Worm (Caenorhabditis elegans) whole organism, L1 larva: Measurements from ENCODE around the gene F55A4.13.

Experiments
- C34B4.2 ChIP-seq: sonication (generic microtip); optimal IDR thresholded peaks from 2 replicates; lab custom pipeline; 2017; ENCODE audit warnings: mild to moderate bottlenecking, missing genetic modification characterization, missing compliant biosample characterization
- F16B12.6 ChIP-seq: fragments of 150-350 bp; optimal IDR thresholded peaks from 2 replicates; lab custom pipeline; 2014; ENCODE audit warnings: missing biosample characterization, missing genetic modification characterization
- aha-1 ChIP-seq: fragments of 150-350 bp; optimal IDR thresholded peaks from 2 replicates; lab custom pipeline; 2014; ENCODE audit warnings: missing biosample characterization, missing genetic modification characterization
- alr-1 ChIP-seq: fragments of 200-800 bp; sonication (Bioruptor generic); optimal IDR thresholded peaks from 2 replicates; lab custom pipeline; 2018; ENCODE audit warnings: borderline replicate concordance, mild to moderate bottlenecking, missing genetic modification characterization, missing compliant biosample characterization
- ama-1 ChIP-seq: fragments of 150-350 bp; optimal IDR thresholded peaks from 2 replicates; lab custom pipeline; 2014
- ceh-63 ChIP-seq: fragments of 200-800 bp; sonication (Bioruptor generic); optimal IDR thresholded peaks from 2 replicates; lab custom pipeline; 2018; ENCODE audit warnings: mild to moderate bottlenecking, missing genetic modification characterization, missing compliant biosample characterization
- ceh-8 ChIP-seq: fragments of 200-800 bp; sonication (Bioruptor generic); optimal IDR thresholded peaks from 2 replicates; lab custom pipeline; 2018; ENCODE audit warnings: mild to moderate bottlenecking, missing genetic modification characterization, moderate library complexity, missing compliant biosample characterization
- ceh-82 ChIP-seq, 3 experiments: fragments of 150-350 bp in 1 of 3; sonication (generic microtip) in 2 of 3; optimal IDR thresholded peaks; 2 replicates each; lab custom pipeline; 2014 to 2017; ENCODE audit warnings: missing biosample characterization in 3 of 3, missing genetic modification characterization in 3 of 3
- efl-3 ChIP-seq: fragments of 200-800 bp; sonication (Bioruptor generic); optimal IDR thresholded peaks from 2 replicates; lab custom pipeline; 2018; ENCODE audit warnings: mild to moderate bottlenecking, missing genetic modification characterization, missing compliant biosample characterization
- egl-13 ChIP-seq: sonication (generic microtip); optimal IDR thresholded peaks from 2 replicates; lab custom pipeline; 2016; ENCODE audit warnings: missing genotype, missing genetic modification reagents, missing genetic modification characterization, missing compliant biosample characterization
- elt-2 ChIP-seq: sonication (generic microtip); optimal IDR thresholded peaks from 2 replicates; lab custom pipeline; 2016; ENCODE audit warnings: missing genetic modification characterization, mild to moderate bottlenecking, inconsistent platforms, missing compliant biosample characterization, missing genetic modification reagents
- ets-5 ChIP-seq: fragments of 200-800 bp; sonication (Bioruptor generic); IDR thresholded peaks from 2 replicates; pipeline ENCODE4 v1.3.6; 2022; ENCODE audit warnings: missing genetic modification characterization, missing compliant biosample characterization
- fkh-10 ChIP-seq: sonication (generic microtip); optimal IDR thresholded peaks from 2 replicates; lab custom pipeline; 2017; ENCODE audit warnings: missing biosample characterization, missing genetic modification reagents, missing genetic modification characterization
- grh-1 ChIP-seq: fragments of 200-800 bp; sonication (Bioruptor generic); IDR thresholded peaks from 2 replicates; pipeline ENCODE4 v1.3.6; 2022; ENCODE audit warnings: missing genetic modification reagents, missing genetic modification characterization, missing compliant biosample characterization
- hlh-17 ChIP-seq: fragments of 200-800 bp; sonication (Bioruptor generic); optimal IDR thresholded peaks from 2 replicates; lab custom pipeline; 2018; ENCODE audit warnings: missing genetic modification characterization, mild to moderate bottlenecking, missing compliant biosample characterization, moderate library complexity, borderline replicate concordance
- hpl-2 ChIP-seq: fragments of 150-350 bp; optimal IDR thresholded peaks from 2 replicates; lab custom pipeline; 2014; ENCODE audit warnings: missing biosample characterization, missing genetic modification reagents, missing genetic modification characterization
- irx-1 ChIP-seq: sonication (generic microtip); optimal IDR thresholded peaks from 2 replicates; lab custom pipeline; 2016; ENCODE audit warnings: missing genetic modification characterization, missing compliant biosample characterization
- lin-15B ChIP-seq: fragments of 150-350 bp; sonication (generic microtip); optimal IDR thresholded peaks from 3 replicates; lab custom pipeline; 2014; ENCODE audit warnings: missing biosample characterization, missing genetic modification characterization
- lsy-2 ChIP-seq, 2 experiments: fragments of 150-350 bp; optimal IDR thresholded peaks; 2 replicates each; lab custom pipeline; 2014; ENCODE audit warnings: missing biosample characterization in 2 of 2, missing genetic modification characterization in 2 of 2
- mef-2 ChIP-seq: fragments of 150-350 bp; optimal IDR thresholded peaks from 2 replicates; lab custom pipeline; 2014; ENCODE audit warnings: missing biosample characterization, missing genetic modification characterization
- mep-1 ChIP-seq: fragments of 150-350 bp; optimal IDR thresholded peaks from 2 replicates; lab custom pipeline; 2014; ENCODE audit warnings: missing biosample characterization, missing genetic modification characterization
- nhr-19 ChIP-seq: fragments of 200-800 bp; sonication (Bioruptor generic); conservative IDR thresholded peaks from 2 replicates; pipeline ENCODE4 v1.3.6; 2022; ENCODE audit warnings: missing genetic modification characterization, missing compliant biosample characterization
- nhr-47 ChIP-seq: sonication (generic microtip); optimal IDR thresholded peaks from 2 replicates; lab custom pipeline; 2016; ENCODE audit warnings: mild to moderate bottlenecking, missing genetic modification characterization, moderate library complexity, missing compliant biosample characterization
- nhr-71 ChIP-seq: sonication (generic microtip); optimal IDR thresholded peaks from 2 replicates; lab custom pipeline; 2016; ENCODE audit warnings: mild to moderate bottlenecking, missing genetic modification characterization, moderate library complexity, missing compliant biosample characterization
- nhr-77 ChIP-seq: fragments of 150-350 bp; optimal IDR thresholded peaks from 2 replicates; lab custom pipeline; 2014; ENCODE audit warnings: missing biosample characterization, missing genetic modification characterization
- nhr-84 ChIP-seq: sonication (generic microtip); optimal IDR thresholded peaks from 2 replicates; lab custom pipeline; 2017; ENCODE audit warnings: missing biosample characterization, missing genetic modification characterization
- skn-1 ChIP-seq: fragments of 150-350 bp; optimal IDR thresholded peaks from 2 replicates; lab custom pipeline; 2014; ENCODE audit warnings: missing biosample characterization, missing genetic modification characterization
- snpc-4 ChIP-seq: fragments of 150-350 bp; optimal IDR thresholded peaks from 2 replicates; lab custom pipeline; 2014; ENCODE audit warnings: missing biosample characterization, missing genetic modification characterization
- swsn-7 ChIP-seq: sonication (generic microtip); optimal IDR thresholded peaks from 2 replicates; lab custom pipeline; 2016; ENCODE audit warnings: missing genetic modification characterization, missing compliant biosample characterization
- tbx-2 ChIP-seq: sonication (generic microtip); optimal IDR thresholded peaks from 2 replicates; lab custom pipeline; 2016; ENCODE audit warnings: missing genetic modification characterization, missing compliant biosample characterization
- tlp-1 ChIP-seq: fragments of 150-350 bp; optimal IDR thresholded peaks from 2 replicates; lab custom pipeline; 2014; ENCODE audit warnings: missing biosample characterization, missing genetic modification characterization
- unc-130 ChIP-seq: fragments of 150-350 bp; optimal IDR thresholded peaks from 2 replicates; lab custom pipeline; 2017; ENCODE audit warnings: missing biosample characterization, missing genetic modification characterization, inconsistent platforms
- unc-30 ChIP-seq: sonication (generic microtip); optimal IDR thresholded peaks from 2 replicates; lab custom pipeline; 2017; ENCODE audit warnings: missing biosample characterization, missing genetic modification characterization
- unc-98 ChIP-seq: fragments of 200-800 bp; sonication (Bioruptor generic); IDR thresholded peaks from 2 replicates; pipeline ENCODE4 v1.3.6; 2022; ENCODE audit warnings: missing genetic modification characterization, missing compliant biosample characterization
- zag-1 ChIP-seq: fragments of 150-350 bp; optimal IDR thresholded peaks from 2 replicates; lab custom pipeline; 2014; ENCODE audit warnings: missing biosample characterization, missing genetic modification characterization
- zip-4 ChIP-seq: fragments of 200-800 bp; sonication (Bioruptor generic); optimal IDR thresholded peaks from 2 replicates; lab custom pipeline; 2018; ENCODE audit warnings: mild to moderate bottlenecking, missing genetic modification characterization, moderate library complexity, missing compliant biosample characterization
- ztf-11 ChIP-seq, 2 experiments: sonication (generic microtip); optimal IDR thresholded peaks; 2 replicates each; lab custom pipeline; 2016 to 2017; ENCODE audit warnings: missing genetic modification characterization in 2 of 2, missing biosample characterization in 1 of 2, missing compliant biosample characterization in 1 of 2

F55A4.13 gene

ce11 chrX:992650-993403, 24.5 kb downstream of the F55A4.13 start (continued):
- TF ChIP-seq zip-4 (GFP tag; lab: Kevin White, UChicago) (no peak), irx-1 (tag; lab: Kevin White, UChicago) (peak; percentile 23), mef-2 (tag; lab: Kevin White, UChicago) (peak; percentile 3), nhr-84 (no peak), egl-13 (tag; lab: Kevin White, UChicago) (peak; percentile 88), snpc-4 (tag; lab: Kevin White, UChicago) (peak; percentile 6), tbx-2 (tag; lab: Kevin White, UChicago) (peak; percentile 76), hlh-17 (GFP tag; lab: Kevin White, UChicago) (no peak), nhr-77 (tag; lab: Kevin White, UChicago) (no peak), skn-1 (peak; percentile 19), F16B12.6 (tag; lab: Kevin White, UChicago) (no peak), swsn-7 (tag; lab: Kevin White, UChicago) (peak; percentile 76), ceh-63 (GFP tag; lab: Kevin White, UChicago) (no peak), ztf-11 (tag; optimal IDR thresholded peaks at IDR 0.05; lab: Kevin White, UChicago) (peak in 1 of 2 experiments; percentile 63), fkh-10 (GFP tag; lab: Kevin White, UChicago) (peak; percentile 64), unc-130 (tag; lab: Kevin White, UChicago) (no peak), lin-15B (no peak), mep-1 (tag; lab: Kevin White, UChicago) (peak; percentile 44), hpl-2 (GFP tag; lab: Kevin White, UChicago) (no peak), tlp-1 (tag; lab: Kevin White, UChicago) (no peak), nhr-71 (tag; lab: Kevin White, UChicago) (peak; percentile 84), elt-2 (no peak), grh-1 (GFP tag; lab: Robert Waterston, UW) (no peak), efl-3 (GFP tag; lab: Kevin White, UChicago) (no peak), ama-1 (lab: Kevin White, UChicago) (no peak), unc-30 (tag; lab: Kevin White, UChicago) (no peak), nhr-19 (GFP tag; lab: Robert Waterston, UW) (peak; percentile 33), unc-98 (GFP tag; lab: Robert Waterston, UW) (no peak), alr-1 (tag; lab: Kevin White, UChicago) (no peak), zag-1 (tag; lab: Kevin White, UChicago) (no peak), lsy-2 (tag; optimal IDR thresholded peaks at IDR 0.05; lab: Kevin White, UChicago) (peak; percentile 38 to 40), ceh-8 (GFP tag; lab: Kevin White, UChicago) (no peak), C34B4.2 (tag; lab: Kevin White, UChicago) (no peak)

- TF ChIP-seq unc-30 (tag; lab: Kevin White, UChicago) (no peak), aha-1 (tag; lab: Kevin White, UChicago) (no peak), ets-5 (no peak)
Measured at ce11 chrX:991274-991673, 26.1 kb downstream of the F55A4.13 start, which contains the start of the genes C09E10.3 and dgk-1. TSS of gene C09E10.3 (minus strand) at chrX:991374. TSS of gene dgk-1 (minus strand) at chrX:991456.

- TF ChIP-seq snpc-4 (tag; lab: Kevin White, UChicago), result peak; percentile 80
- TF ChIP-seq nhr-47 (tag; lab: Kevin White, UChicago), result peak; percentile 2
- no peak for TF ChIP-seq ceh-82 (tag; optimal IDR thresholded peaks at IDR 0.05; lab: Kevin White, UChicago)
Measured at ce11 chrX:986463-986862, 30.9 kb downstream of the F55A4.13 start.
